Worm (Caenorhabditis elegans) whole organism, L1 larva: Measurements from ENCODE around the gene fbxa-206.

Experiments used
- C04F5.9 ChIP-seq: sonication (generic microtip); optimal IDR thresholded peaks from 2 replicates; lab custom pipeline; 2016; ENCODE audit warnings: missing genetic modification characterization, missing compliant biosample characterization
- F16B12.6 ChIP-seq: fragments of 150-350 bp; optimal IDR thresholded peaks from 2 replicates; lab custom pipeline; 2014; ENCODE audit warnings: missing biosample characterization, missing genetic modification characterization
- aha-1 ChIP-seq: fragments of 150-350 bp; optimal IDR thresholded peaks from 2 replicates; lab custom pipeline; 2014; ENCODE audit warnings: missing biosample characterization, missing genetic modification characterization
- aly-2 ChIP-seq: fragments of 150-350 bp; optimal IDR thresholded peaks from 2 replicates; lab custom pipeline; 2014; ENCODE audit warnings: missing biosample characterization, missing genetic modification characterization
- ama-1 ChIP-seq: fragments of 150-350 bp; optimal IDR thresholded peaks from 2 replicates; lab custom pipeline; 2014
- ceh-8 ChIP-seq: fragments of 200-800 bp; sonication (Bioruptor generic); optimal IDR thresholded peaks from 2 replicates; lab custom pipeline; 2018; ENCODE audit warnings: mild to moderate bottlenecking, missing genetic modification characterization, moderate library complexity, missing compliant biosample characterization
- ceh-82 ChIP-seq, 3 experiments: fragments of 150-350 bp in 1 of 3; sonication (generic microtip) in 2 of 3; optimal IDR thresholded peaks; 2 replicates each; lab custom pipeline; 2014 to 2017; ENCODE audit warnings: missing biosample characterization in 3 of 3, missing genetic modification characterization in 3 of 3
- ceh-90 ChIP-seq: sonication (generic microtip); optimal IDR thresholded peaks from 2 replicates; lab custom pipeline; 2016; ENCODE audit warnings: missing genetic modification characterization, missing compliant biosample characterization
- dpl-1 ChIP-seq, 3 experiments: fragments of 150-350 bp in 2 of 3; sonication (generic microtip) in 1 of 3; optimal IDR thresholded peaks; 2 replicates each; lab custom pipeline; 2014 to 2017; ENCODE audit warnings: missing biosample characterization in 3 of 3, missing genetic modification characterization in 3 of 3, missing genetic modification reagents in 3 of 3
- efl-1 ChIP-seq, 4 experiments: fragments of 150-350 bp; optimal IDR thresholded peaks in 3 of 4; peaks in 1 of 4; 1 replicate in 1 of 4; 2 replicates in 3 of 4; lab custom pipeline; 2014; ENCODE audit warnings: missing biosample characterization in 2 of 4, missing genetic modification characterization in 2 of 4, missing genetic modification reagents in 2 of 4
- elt-3 ChIP-seq, 6 experiments: fragments of 150-350 bp in 1 of 6; sonication (generic microtip); optimal IDR thresholded peaks; 2 replicates each; lab custom pipeline; 2017 to 2018; ENCODE audit warnings: missing biosample characterization in 6 of 6, missing genetic modification characterization in 6 of 6, inconsistent platforms in 1 of 6
- hpl-2 ChIP-seq: fragments of 150-350 bp; optimal IDR thresholded peaks from 2 replicates; lab custom pipeline; 2014; ENCODE audit warnings: missing biosample characterization, missing genetic modification reagents, missing genetic modification characterization
- irx-1 ChIP-seq: sonication (generic microtip); optimal IDR thresholded peaks from 2 replicates; lab custom pipeline; 2016; ENCODE audit warnings: missing genetic modification characterization, missing compliant biosample characterization
- isw-1 ChIP-seq: fragments of 200-800 bp; sonication (Bioruptor generic); IDR thresholded peaks from 2 replicates; pipeline ENCODE4 v1.3.6; 2022; ENCODE audit warnings: missing genetic modification characterization, missing compliant biosample characterization
- jun-1 ChIP-seq: fragments of 150-350 bp; optimal IDR thresholded peaks from 2 replicates; lab custom pipeline; 2014; ENCODE audit warnings: missing biosample characterization, missing genetic modification reagents, missing genetic modification characterization
- lin-14 ChIP-seq: fragments of 200-800 bp; sonication (Bioruptor generic); optimal IDR thresholded peaks from 2 replicates; lab custom pipeline; 2018; ENCODE audit warnings: mild to moderate bottlenecking, missing genetic modification characterization, moderate library complexity, missing compliant biosample characterization
- lin-15B ChIP-seq: fragments of 150-350 bp; sonication (generic microtip); optimal IDR thresholded peaks from 3 replicates; lab custom pipeline; 2014; ENCODE audit warnings: missing biosample characterization, missing genetic modification characterization
- lin-35 ChIP-seq, 2 experiments: fragments of 150-350 bp; optimal IDR thresholded peaks; 2 replicates each; lab custom pipeline; 2014; ENCODE audit warnings: missing biosample characterization in 2 of 2, missing genetic modification characterization in 2 of 2, missing genetic modification reagents in 2 of 2
- lir-3 ChIP-seq: sonication (generic microtip); optimal IDR thresholded peaks from 2 replicates; lab custom pipeline; 2016; ENCODE audit warnings: mild to moderate bottlenecking, missing genetic modification characterization, moderate library complexity, missing compliant biosample characterization; ENCODE audit not compliant: poor library complexity
- lsy-2 ChIP-seq, 2 experiments: fragments of 150-350 bp; optimal IDR thresholded peaks; 2 replicates each; lab custom pipeline; 2014; ENCODE audit warnings: missing biosample characterization in 2 of 2, missing genetic modification characterization in 2 of 2
- mab-9 ChIP-seq: fragments of 200-800 bp; sonication (Bioruptor generic); IDR thresholded peaks from 2 replicates; pipeline ENCODE4 v1.3.6; 2022; ENCODE audit warnings: missing genetic modification reagents, missing genetic modification characterization, missing compliant biosample characterization
- nhr-12 ChIP-seq: sonication (generic microtip); optimal IDR thresholded peaks from 2 replicates; lab custom pipeline; 2017; ENCODE audit warnings: missing biosample characterization, missing genetic modification characterization
- nhr-20 ChIP-seq: sonication (generic microtip); optimal IDR thresholded peaks from 2 replicates; lab custom pipeline; 2016; ENCODE audit warnings: mild to moderate bottlenecking, missing genetic modification characterization, missing compliant biosample characterization
- nhr-237 ChIP-seq: fragments of 150-350 bp; optimal IDR thresholded peaks from 2 replicates; lab custom pipeline; 2014; ENCODE audit warnings: missing biosample characterization, missing genetic modification characterization
- nhr-28 ChIP-seq: fragments of 150-350 bp; optimal IDR thresholded peaks from 2 replicates; lab custom pipeline; 2014; ENCODE audit warnings: missing biosample characterization, missing genetic modification characterization
- nhr-76 ChIP-seq: sonication (generic microtip); optimal IDR thresholded peaks from 2 replicates; lab custom pipeline; 2017; ENCODE audit warnings: missing biosample characterization, missing genetic modification characterization
- snpc-4 ChIP-seq: fragments of 150-350 bp; optimal IDR thresholded peaks from 2 replicates; lab custom pipeline; 2014; ENCODE audit warnings: missing biosample characterization, missing genetic modification characterization
- sox-4 ChIP-seq: sonication (generic microtip); optimal IDR thresholded peaks from 2 replicates; lab custom pipeline; 2016; ENCODE audit warnings: missing genetic modification characterization, missing compliant biosample characterization
- tbx-2 ChIP-seq: sonication (generic microtip); optimal IDR thresholded peaks from 2 replicates; lab custom pipeline; 2016; ENCODE audit warnings: missing genetic modification characterization, missing compliant biosample characterization
- unc-30 ChIP-seq: sonication (generic microtip); optimal IDR thresholded peaks from 2 replicates; lab custom pipeline; 2017; ENCODE audit warnings: missing biosample characterization, missing genetic modification characterization
- unc-98 ChIP-seq: fragments of 200-800 bp; sonication (Bioruptor generic); IDR thresholded peaks from 2 replicates; pipeline ENCODE4 v1.3.6; 2022; ENCODE audit warnings: missing genetic modification characterization, missing compliant biosample characterization
- xbp-1 ChIP-seq: sonication (generic microtip); optimal IDR thresholded peaks from 2 replicates; lab custom pipeline; 2016; ENCODE audit warnings: missing genetic modification characterization, missing compliant biosample characterization

The fbxa-206 gene

ce11 chrV:16965655-16966054, 47.4 kb upstream of the fbxa-206 start, which contains the start of gene efl-1 (continued):
- peak; percentile 95 for TF ChIP-seq snpc-4 (tag; lab: Kevin White, UChicago)

- TF ChIP-seq lsy-2 (tag; optimal IDR thresholded peaks at IDR 0.05; lab: Kevin White, UChicago): no peak
- no peak for TF ChIP-seq efl-1 (optimal IDR thresholded peaks at IDR 0.05; lab: Kevin White, UChicago)
- peak in 1 of 2 experiments; percentile 85 for TF ChIP-seq efl-1 (GFP tag; optimal IDR thresholded peaks at IDR 0.05 in 1 of 2; lab: Kevin White, UChicago)
Measured at ce11 chrV:16958975-16959374, 40.7 kb upstream of the fbxa-206 start.

- no peak for TF ChIP-seq jun-1 (tag; lab: Kevin White, UChicago)
Measured at ce11 chrV:16956229-16956628, 38.0 kb upstream of the fbxa-206 start, which contains the start of gene clec-239. clec-239 (plus strand) TSS chrV:16956529.

DNA sequence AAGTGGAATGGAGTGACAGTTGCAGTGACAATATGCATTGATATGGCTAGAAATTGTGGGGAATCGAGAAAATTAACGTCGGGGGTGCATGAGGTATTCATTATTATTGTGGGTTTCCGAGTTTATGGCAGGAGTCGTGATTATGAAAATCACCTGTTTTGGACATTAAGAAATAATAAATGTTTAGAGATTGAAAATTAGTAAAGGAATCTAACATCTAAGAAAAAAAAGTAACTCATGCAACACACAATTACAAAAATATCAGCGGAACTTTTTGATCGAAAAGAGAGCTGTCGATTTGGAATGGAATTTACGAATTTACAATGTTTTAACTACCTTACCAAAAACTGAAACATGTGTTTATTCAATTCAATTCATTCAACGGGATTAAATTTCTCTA, 36.5 kb upstream of the fbxa-206 start, which contains the start of gene srh-206:
TSS of gene srh-206 (minus strand) at position 101 of the 400 bp plus-strand sequence.
- TF ChIP-seq mab-9: no peak
- TF ChIP-seq lsy-2 (tag; optimal IDR thresholded peaks at IDR 0.05; lab: Kevin White, UChicago): no peak
- TF ChIP-seq unc-30: no peak
- TF ChIP-seq sox-4: no peak
- no peak for TF ChIP-seq nhr-12 (tag; lab: Kevin White, UChicago)
- TF ChIP-seq nhr-237 (tag; lab: Kevin White, UChicago): no peak
- no peak for TF ChIP-seq irx-1 (tag; lab: Kevin White, UChicago)
- no peak for TF ChIP-seq snpc-4 (tag; lab: Kevin White, UChicago)
- no peak for TF ChIP-seq hpl-2 (GFP tag; lab: Kevin White, UChicago)
- TF ChIP-seq ceh-8 (GFP tag; lab: Kevin White, UChicago): no peak
- no peak for TF ChIP-seq ceh-82 (tag; optimal IDR thresholded peaks at IDR 0.05; lab: Kevin White, UChicago)
- TF ChIP-seq C04F5.9 (tag; lab: Kevin White, UChicago): no peak
- TF ChIP-seq nhr-28 (tag; lab: Kevin White, UChicago): no peak
- TF ChIP-seq aha-1 (tag; lab: Kevin White, UChicago): no peak
- TF ChIP-seq ama-1: no peak

ce11 chrV:16951504-16951903, 33.2 kb upstream of the fbxa-206 start, which contains the start of gene clec-238:
clec-238 (plus strand) TSS chrV:16951804.
- TF ChIP-seq lin-14 (GFP tag; lab: Kevin White, UChicago) (no peak), lin-15B (no peak), unc-98 (GFP tag; lab: Robert Waterston, UW) (no peak), lin-35 (GFP tag; optimal IDR thresholded peaks at IDR 0.05; lab: Kevin White, UChicago) (no peak)

- TF ChIP-seq tbx-2 (tag; lab: Kevin White, UChicago) (no peak), isw-1 (GFP tag; lab: Robert Waterston, UW) (no peak), dpl-1 (GFP tag; optimal IDR thresholded peaks at IDR 0.05; lab: Kevin White, UChicago) (no peak), nhr-76 (tag; lab: Kevin White, UChicago) (no peak), aly-2 (tag; lab: Kevin White, UChicago) (no peak), lir-3 (no peak), nhr-20 (tag; lab: Kevin White, UChicago) (no peak), F16B12.6 (no peak), elt-3 (tag; optimal IDR thresholded peaks at IDR 0.05; lab: Kevin White, UChicago) (no peak), nhr-12 (tag; lab: Kevin White, UChicago) (no peak), ama-1 (no peak), sox-4 (no peak), xbp-1 (tag; lab: Kevin White, UChicago) (no peak), ceh-90 (no peak)
Measured at ce11 chrV:16950036-16950435, 31.8 kb upstream of the fbxa-206 start.
